Worm (Caenorhabditis elegans): ENCODE measurements around the gene tag-266.
A peak's percentile ranks its signal among the peaks of the same experiment; 100 is the strongest.

The tag-266 gene

ce11 chrIII:634618-635017 lies 5.4 kb downstream of the tag-266 start, which contains the start of gene fem-2 (continued):
- TF ChIP-seq C04F5.9 (tag; optimal IDR thresholded peaks at IDR 0.05) (no peak), tbx-2 (tag; optimal IDR thresholded peaks at IDR 0.05) (peak; percentile 43), C16A3.4 (tag; optimal IDR thresholded peaks at IDR 0.05) (peak; percentile 46), lin-13 (GFP tag; optimal IDR thresholded peaks at IDR 0.05) (peak; percentile 26), zip-4 (GFP tag; optimal IDR thresholded peaks at IDR 0.05) (peak; percentile 9), rnt-1 (tag; optimal IDR thresholded peaks at IDR 0.05) (peak; percentile 24), lir-3 (tag; optimal IDR thresholded peaks at IDR 0.05; ENCODE audit: poor library complexity) (no peak), sptf-1 (tag; optimal IDR thresholded peaks at IDR 0.05) (no peak), pag-3 (tag; optimal IDR thresholded peaks at IDR 0.05; ENCODE audit: borderline replicate concordance, insufficient read depth) (no peak), lin-14 (GFP tag; optimal IDR thresholded peaks at IDR 0.05) (no peak), ceh-90 (tag; optimal IDR thresholded peaks at IDR 0.05) (no peak), elt-3 (tag; optimal IDR thresholded peaks at IDR 0.05) (no peak), snu-23 (GFP tag; optimal IDR thresholded peaks at IDR 0.05) (peak; percentile 62), ceh-82 (tag; optimal IDR thresholded peaks at IDR 0.05) (peak; percentile 30 to 63 (median 38)), egl-27 (tag; optimal IDR thresholded peaks at IDR 0.05) (no peak), ama-1 (optimal IDR thresholded peaks at IDR 0.05) (no peak), aha-1 (tag; optimal IDR thresholded peaks at IDR 0.05) (no peak), lsy-2 (tag; optimal IDR thresholded peaks at IDR 0.05) (peak; percentile 57 to 67), pax-3 (tag; optimal IDR thresholded peaks at IDR 0.05) (no peak), ceh-63 (GFP tag; optimal IDR thresholded peaks at IDR 0.05) (no peak), unc-86 (tag; optimal IDR thresholded peaks at IDR 0.05) (peak; percentile 5), efl-1 (optimal IDR thresholded peaks at IDR 0.05) (peak; percentile 32 to 47), efl-1 (GFP tag; optimal IDR thresholded peaks at IDR 0.05 in 1 of 2) (peak; percentile 52 to 90), nhr-47 (tag; optimal IDR thresholded peaks at IDR 0.05) (peak; percentile 66), mdl-1 (tag; optimal IDR thresholded peaks at IDR 0.05) (peak in 1 of 2 experiments; percentile 15), blmp-1 (tag; optimal IDR thresholded peaks at IDR 0.05) (peak; percentile 42), ets-5 (GFP tag; IDR thresholded peaks at IDR 0.05) (no peak), nhr-77 (tag; optimal IDR thresholded peaks at IDR 0.05) (no peak), mab-9 (GFP tag; IDR thresholded peaks at IDR 0.05) (no peak), Y116A8C.19 (tag; optimal IDR thresholded peaks at IDR 0.05; ENCODE audit: borderline replicate concordance) (no peak), unc-62 (GFP tag; optimal IDR thresholded peaks at IDR 0.05) (no peak), nhr-19 (GFP tag; conservative IDR thresholded peaks at IDR 0.05) (peak; percentile 36), fkh-4 (tag; optimal IDR thresholded peaks at IDR 0.05; ENCODE audit: borderline replicate concordance) (no peak), skn-1 (tag; optimal IDR thresholded peaks at IDR 0.05) (no peak), lin-35 (GFP tag; optimal IDR thresholded peaks at IDR 0.05) (peak; percentile 58 to 67), ztf-11 (tag; optimal IDR thresholded peaks at IDR 0.05) (no peak), sup-37 (GFP tag; optimal IDR thresholded peaks at IDR 0.05) (no peak), egl-13 (tag; optimal IDR thresholded peaks at IDR 0.05) (no peak), ces-1 (GFP tag; optimal IDR thresholded peaks at IDR 0.05) (no peak), jun-1 (tag; optimal IDR thresholded peaks at IDR 0.05) (no peak), fkh-10 (GFP tag; optimal IDR thresholded peaks at IDR 0.05) (no peak), efl-3 (GFP tag; optimal IDR thresholded peaks at IDR 0.05) (no peak), unc-130 (tag; optimal IDR thresholded peaks at IDR 0.05) (peak; percentile 22), grh-1 (GFP tag; IDR thresholded peaks at IDR 0.05) (no peak), ceh-88 (GFP tag; IDR thresholded peaks at IDR 0.05) (no peak), zag-1 (tag; optimal IDR thresholded peaks at IDR 0.05) (no peak), xbp-1 (tag; optimal IDR thresholded peaks at IDR 0.05) (peak; percentile 50), C34B4.2 (tag; optimal IDR thresholded peaks at IDR 0.05) (no peak)
